Worm (Caenorhabditis elegans) whole organism, L2 larva: ENCODE data around the gene mdt-29.

Experiments used
- F13H6.1 ChIP-seq: sonication (generic microtip); optimal IDR thresholded peaks from 2 replicates; lab custom pipeline; 2016; ENCODE audit warnings: missing genetic modification characterization, missing compliant biosample characterization
- ZK546.5 ChIP-seq: sonication (generic microtip); optimal IDR thresholded peaks from 2 replicates; lab custom pipeline; 2017; ENCODE audit warnings: missing biosample characterization, missing genetic modification characterization
- alr-1 ChIP-seq: fragments of 150-350 bp; optimal IDR thresholded peaks from 2 replicates; lab custom pipeline; 2014; ENCODE audit warnings: missing biosample characterization, missing genetic modification characterization
- aly-2 ChIP-seq: fragments of 150-350 bp; optimal IDR thresholded peaks from 2 replicates; lab custom pipeline; 2014; ENCODE audit warnings: missing biosample characterization, missing genetic modification characterization
- ama-1 ChIP-seq: fragments of 150-350 bp; optimal IDR thresholded peaks from 2 replicates; lab custom pipeline; 2018; ENCODE audit warnings: inconsistent platforms
- blmp-1 ChIP-seq: sonication (generic microtip); optimal IDR thresholded peaks from 2 replicates; lab custom pipeline; 2017; ENCODE audit warnings: missing genetic modification characterization, mild to moderate bottlenecking, missing compliant biosample characterization, antibody characterized with exemption, moderate library complexity; ENCODE audit not compliant: insufficient read depth
- ceh-16 ChIP-seq: fragments of 150-350 bp; optimal IDR thresholded peaks from 2 replicates; lab custom pipeline; 2014; ENCODE audit warnings: missing biosample characterization, missing genetic modification characterization
- crh-2 ChIP-seq: sonication (generic microtip); optimal IDR thresholded peaks from 2 replicates; lab custom pipeline; 2017; ENCODE audit warnings: missing biosample characterization, missing genetic modification characterization
- egl-27 ChIP-seq: sonication (generic microtip); optimal IDR thresholded peaks from 3 replicates; lab custom pipeline; 2017; ENCODE audit warnings: missing biosample characterization, missing genetic modification reagents, missing genetic modification characterization
- elt-3 ChIP-seq: sonication (generic microtip); optimal IDR thresholded peaks from 2 replicates; lab custom pipeline; 2017; ENCODE audit warnings: missing biosample characterization, missing genetic modification characterization
- fos-1 ChIP-seq: fragments of 150-350 bp; optimal IDR thresholded peaks from 2 replicates; lab custom pipeline; 2014; ENCODE audit warnings: missing biosample characterization, missing genetic modification characterization
- gmeb-1 ChIP-seq: fragments of 150-350 bp; optimal IDR thresholded peaks from 2 replicates; lab custom pipeline; 2014; ENCODE audit warnings: missing biosample characterization, missing genetic modification characterization
- lin-11 ChIP-seq: fragments of 150-350 bp; sonication (generic microtip); optimal IDR thresholded peaks from 2 replicates; lab custom pipeline; 2014; ENCODE audit warnings: missing biosample characterization, missing genetic modification characterization, inconsistent platforms, mixed read lengths
- lin-13 ChIP-seq: fragments of 150-350 bp; optimal IDR thresholded peaks from 2 replicates; lab custom pipeline; 2014; ENCODE audit warnings: missing biosample characterization, missing genetic modification reagents, missing genetic modification characterization
- lin-39 ChIP-seq: fragments of 150-350 bp; optimal IDR thresholded peaks from 2 replicates; lab custom pipeline; 2014; ENCODE audit warnings: missing biosample characterization, missing genetic modification reagents, missing genetic modification characterization
- lsy-2 ChIP-seq, 2 experiments: fragments of 150-350 bp in 1 of 2; sonication (generic microtip) in 1 of 2; optimal IDR thresholded peaks; 2 replicates each; lab custom pipeline; 2014 to 2017; ENCODE audit warnings: missing biosample characterization in 2 of 2, missing genetic modification characterization in 2 of 2
- mab-5 ChIP-seq: fragments of 150-350 bp; optimal IDR thresholded peaks from 2 replicates; lab custom pipeline; 2014; ENCODE audit warnings: missing biosample characterization, missing genetic modification characterization
- mdl-1 ChIP-seq, 2 experiments: fragments of 150-350 bp in 1 of 2; sonication (generic microtip) in 1 of 2; optimal IDR thresholded peaks; 2 replicates each; lab custom pipeline; 2017; ENCODE audit warnings: missing biosample characterization in 2 of 2, missing genetic modification characterization in 2 of 2
- nhr-10 ChIP-seq: sonication (generic microtip); optimal IDR thresholded peaks from 2 replicates; lab custom pipeline; 2017; ENCODE audit warnings: missing biosample characterization, missing genetic modification characterization
- nhr-11 ChIP-seq: fragments of 150-350 bp; optimal IDR thresholded peaks from 2 replicates; lab custom pipeline; 2014; ENCODE audit warnings: missing biosample characterization, missing genetic modification characterization
- nhr-12 ChIP-seq: fragments of 150-350 bp; optimal IDR thresholded peaks from 2 replicates; lab custom pipeline; 2014; ENCODE audit warnings: missing biosample characterization, missing genetic modification characterization
- nhr-129 ChIP-seq: fragments of 150-350 bp; optimal IDR thresholded peaks from 2 replicates; lab custom pipeline; 2014; ENCODE audit warnings: missing biosample characterization, missing genetic modification characterization
- nhr-23 ChIP-seq: fragments of 150-350 bp; optimal IDR thresholded peaks from 2 replicates; lab custom pipeline; 2014; ENCODE audit warnings: missing biosample characterization, missing genetic modification reagents, missing genetic modification characterization
- nhr-237 ChIP-seq: fragments of 150-350 bp; optimal IDR thresholded peaks from 2 replicates; lab custom pipeline; 2014; ENCODE audit warnings: missing biosample characterization, missing genetic modification characterization
- nhr-25 ChIP-seq: fragments of 150-350 bp; sonication (generic microtip); optimal IDR thresholded peaks from 3 replicates; lab custom pipeline; 2014; ENCODE audit warnings: missing biosample characterization, missing genetic modification characterization
- nhr-77 ChIP-seq: fragments of 150-350 bp; optimal IDR thresholded peaks from 2 replicates; lab custom pipeline; 2014; ENCODE audit warnings: missing biosample characterization, missing genetic modification characterization
- sem-4 ChIP-seq: fragments of 150-350 bp; optimal IDR thresholded peaks from 2 replicates; lab custom pipeline; 2014; ENCODE audit warnings: missing biosample characterization, missing genetic modification reagents, missing genetic modification characterization
- sma-3 ChIP-seq: sonication (generic microtip); optimal IDR thresholded peaks from 2 replicates; lab custom pipeline; 2016; ENCODE audit warnings: missing genetic modification reagents, missing genetic modification characterization, missing compliant biosample characterization
- sma-9 ChIP-seq, 2 experiments: fragments of 150-350 bp in 1 of 2; sonication (generic microtip) in 1 of 2; optimal IDR thresholded peaks; 2 replicates each; lab custom pipeline; 2014 to 2016; ENCODE audit warnings: missing genetic modification characterization in 2 of 2, mild to moderate bottlenecking in 1 of 2, missing biosample characterization in 1 of 2, missing compliant biosample characterization in 1 of 2, missing genetic modification reagents in 1 of 2, moderate library complexity in 1 of 2
- snpc-4 ChIP-seq: fragments of 150-350 bp; optimal IDR thresholded peaks from 2 replicates; lab custom pipeline; 2014; ENCODE audit warnings: missing biosample characterization, missing genetic modification characterization
- unc-39 ChIP-seq: fragments of 150-350 bp; optimal IDR thresholded peaks from 2 replicates; lab custom pipeline; 2014; ENCODE audit warnings: missing biosample characterization, missing genetic modification characterization
- unc-55 ChIP-seq: fragments of 150-350 bp; sonication (generic microtip); optimal IDR thresholded peaks from 3 replicates; lab custom pipeline; 2014; ENCODE audit warnings: missing biosample characterization, missing genetic modification reagents, missing genetic modification characterization
- unc-62 ChIP-seq: fragments of 150-350 bp; optimal IDR thresholded peaks from 2 replicates; lab custom pipeline; 2014; ENCODE audit warnings: missing biosample characterization, missing genetic modification reagents, missing genetic modification characterization
- ztf-1 ChIP-seq: fragments of 200-800 bp; sonication (Bioruptor generic); conservative IDR thresholded peaks from 2 replicates; pipeline ENCODE4 v1.3.6; 2022; ENCODE audit warnings: missing genetic modification characterization, missing compliant biosample characterization
- ztf-4 ChIP-seq: fragments of 150-350 bp; optimal IDR thresholded peaks from 2 replicates; lab custom pipeline; 2014; ENCODE audit warnings: missing biosample characterization, missing genetic modification characterization

Gene mdt-29

DNA sequence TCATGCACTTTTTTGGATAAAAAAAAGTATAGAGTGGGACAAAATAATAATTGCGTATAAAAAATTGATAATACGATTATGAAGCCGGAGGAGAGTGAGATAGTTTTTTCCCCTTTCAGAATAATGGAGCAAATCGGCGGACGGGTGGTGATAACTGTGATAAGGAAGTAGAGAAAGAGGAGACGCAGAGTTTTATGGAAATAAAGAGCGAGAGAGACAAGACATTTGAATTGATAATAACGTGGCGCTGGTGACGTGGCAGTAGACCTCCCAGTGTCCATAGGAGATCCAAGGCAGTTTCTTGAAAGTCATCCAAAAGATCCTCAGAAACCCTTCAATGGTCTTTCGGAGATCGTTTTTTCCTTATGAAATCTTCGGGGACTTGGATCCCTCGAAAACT is 39.1 kb upstream of the mdt-29 start:
- TF ChIP-seq ama-1 (lab: Kevin White, UChicago) (no peak), crh-2 (tag; lab: Kevin White, UChicago) (peak; percentile 80), alr-1 (tag; lab: Kevin White, UChicago) (no peak), blmp-1 (no peak), ztf-1 (no peak), nhr-11 (no peak), nhr-237 (no peak), unc-55 (GFP tag; lab: Kevin White, UChicago) (no peak), nhr-129 (tag; lab: Kevin White, UChicago) (no peak), gmeb-1 (tag; lab: Kevin White, UChicago) (no peak), sma-9 (GFP tag; optimal IDR thresholded peaks at IDR 0.05; lab: Kevin White, UChicago) (peak; percentile 19), sma-9 (tag; optimal IDR thresholded peaks at IDR 0.05; lab: Kevin White, UChicago) (no peak), F13H6.1 (tag; lab: Kevin White, UChicago) (peak; percentile 42), lsy-2 (tag; optimal IDR thresholded peaks at IDR 0.05; lab: Kevin White, UChicago) (no peak), snpc-4 (no peak), ZK546.5 (tag; lab: Kevin White, UChicago) (no peak), unc-39 (tag; lab: Kevin White, UChicago) (no peak), sem-4 (tag; lab: Kevin White, UChicago) (no peak), fos-1 (peak; percentile 98), nhr-77 (tag; lab: Kevin White, UChicago) (no peak)

DNA sequence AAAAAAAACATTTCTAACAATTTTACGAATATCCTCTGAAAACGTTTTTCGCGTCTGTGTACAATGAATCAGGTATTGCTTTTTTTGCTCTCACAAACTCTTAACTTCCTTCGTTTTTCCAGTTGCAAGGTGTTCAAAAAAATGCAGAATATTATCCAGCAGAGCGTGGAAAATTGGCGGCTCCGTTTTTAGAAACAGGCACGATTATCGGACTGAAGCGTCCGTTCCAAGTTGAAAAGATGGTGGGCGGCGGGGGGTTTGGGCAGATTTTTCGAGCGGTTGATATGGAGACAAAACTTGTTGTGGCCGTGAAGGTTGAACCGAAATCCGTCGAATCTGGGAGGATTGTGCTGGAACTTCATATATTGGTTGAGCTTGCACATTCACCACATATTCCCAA is 38.0 kb upstream of the mdt-29 start, which contains the start of gene W06F12.3:
Gene W06F12.3, plus strand, starts transcription at position 23 of the 400 bp plus-strand sequence.
- no peak for TF ChIP-seq gmeb-1 (tag; lab: Kevin White, UChicago)
- no peak for TF ChIP-seq blmp-1
- no peak for TF ChIP-seq fos-1
- TF ChIP-seq unc-55 (GFP tag; lab: Kevin White, UChicago): no peak
- TF ChIP-seq elt-3 (tag; lab: Kevin White, UChicago): no peak
- no peak for TF ChIP-seq nhr-25 (tag; lab: Kevin White, UChicago)
- no peak for TF ChIP-seq snpc-4
- TF ChIP-seq unc-39 (tag; lab: Kevin White, UChicago): no peak
- TF ChIP-seq unc-62 (GFP tag; lab: Kevin White, UChicago): no peak
- TF ChIP-seq sma-9 (GFP tag; optimal IDR thresholded peaks at IDR 0.05; lab: Kevin White, UChicago): no peak
- TF ChIP-seq sma-9 (tag; optimal IDR thresholded peaks at IDR 0.05; lab: Kevin White, UChicago): no peak
- no peak for TF ChIP-seq lin-39 (tag; lab: Kevin White, UChicago)
- no peak for TF ChIP-seq ztf-4 (tag; lab: Kevin White, UChicago)
- TF ChIP-seq egl-27 (tag; lab: Kevin White, UChicago): no peak
- no peak for TF ChIP-seq F13H6.1 (tag; lab: Kevin White, UChicago)
- no peak for TF ChIP-seq lin-11 (tag; lab: Kevin White, UChicago)
- TF ChIP-seq ceh-16 (tag; lab: Kevin White, UChicago): no peak

DNA sequence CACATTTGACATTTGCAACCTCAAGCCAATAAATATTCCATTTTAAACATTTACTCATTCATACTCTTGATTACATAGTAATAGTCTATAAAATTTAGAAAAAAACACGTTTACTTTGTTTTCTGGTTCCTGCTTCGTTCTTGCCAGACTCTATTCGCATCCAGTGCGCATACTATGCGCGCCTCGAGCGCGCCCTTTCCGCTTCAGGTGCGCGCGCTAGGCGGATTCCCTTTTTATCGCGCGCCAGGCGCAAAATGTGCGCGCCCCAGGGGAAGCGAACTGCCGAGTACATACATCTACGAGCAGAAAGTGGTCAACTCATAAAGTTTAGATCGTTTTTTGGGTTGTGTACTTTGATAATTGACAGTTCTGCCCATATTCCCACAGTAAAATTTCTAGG is 31.6 kb upstream of the mdt-29 start:
- TF ChIP-seq nhr-237 (no peak), ztf-4 (tag; lab: Kevin White, UChicago) (no peak), nhr-77 (tag; lab: Kevin White, UChicago) (no peak), unc-62 (GFP tag; lab: Kevin White, UChicago) (no peak), nhr-23 (tag; lab: Kevin White, UChicago) (no peak), lin-11 (tag; lab: Kevin White, UChicago) (no peak), nhr-12 (tag; lab: Kevin White, UChicago) (no peak), sma-9 (GFP tag; optimal IDR thresholded peaks at IDR 0.05; lab: Kevin White, UChicago) (no peak), sma-9 (tag; optimal IDR thresholded peaks at IDR 0.05; lab: Kevin White, UChicago) (no peak)

DNA sequence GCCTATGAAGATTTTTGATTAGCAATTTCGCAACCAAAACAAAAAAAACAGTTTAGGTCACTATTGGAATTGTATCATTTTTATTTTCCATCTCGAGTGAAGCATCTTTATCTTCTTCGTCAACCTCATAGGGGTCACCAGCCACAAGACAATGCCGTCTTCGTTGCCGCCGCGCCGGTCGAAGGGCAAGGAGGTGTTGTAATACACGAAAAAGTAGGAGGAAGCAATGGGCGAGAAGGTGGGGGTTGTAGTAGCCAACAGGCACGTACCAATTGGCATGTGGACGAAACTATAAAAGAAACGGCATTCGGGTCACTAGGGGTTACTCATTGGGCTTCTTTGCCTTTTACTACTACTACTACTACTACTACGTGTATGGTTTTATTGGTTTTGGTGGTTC is 30.9 kb upstream of the mdt-29 start:
- no peak for TF ChIP-seq nhr-11
- no peak for TF ChIP-seq blmp-1
- TF ChIP-seq ZK546.5 (tag; lab: Kevin White, UChicago): no peak
- TF ChIP-seq sma-3 (GFP tag; lab: Kevin White, UChicago): no peak
- no peak for TF ChIP-seq mab-5 (tag; lab: Kevin White, UChicago)
- no peak for TF ChIP-seq unc-55 (GFP tag; lab: Kevin White, UChicago)
- TF ChIP-seq lin-13 (GFP tag; lab: Kevin White, UChicago): no peak
- no peak for TF ChIP-seq aly-2 (tag; lab: Kevin White, UChicago)
- no peak for TF ChIP-seq mdl-1 (tag; optimal IDR thresholded peaks at IDR 0.05; lab: Kevin White, UChicago)
- TF ChIP-seq nhr-10: no peak
- no peak for TF ChIP-seq fos-1
